Worm (Caenorhabditis elegans): ENCODE data around the gene col-172.

col-172 gene

ce11 chrX:6644971-6645704 lies 27.5 kb upstream of the col-172 start, which contains the start of gene C56E10.3:
C56E10.3 (plus strand) TSS chrX:6645654.
- TF ChIP-seq ref-1 (GFP tag; conservative IDR thresholded peaks at IDR 0.05) (no peak), med-1 (GFP tag; optimal IDR thresholded peaks at IDR 0.05; ENCODE audit: insufficient read depth) (no peak), cog-1 (tag; optimal IDR thresholded peaks at IDR 0.05) (no peak)

- TF ChIP-seq flt-1 (GFP tag; IDR thresholded peaks at IDR 0.05) (no peak), T22C8.4 (GFP tag; IDR thresholded peaks at IDR 0.05) (no peak), ztf-29 (GFP tag; IDR thresholded peaks at IDR 0.05) (no peak), ref-1 (GFP tag; conservative IDR thresholded peaks at IDR 0.05) (no peak), klf-2 (GFP tag; conservative IDR thresholded peaks at IDR 0.05) (no peak), tab-1 (GFP tag; IDR thresholded peaks at IDR 0.05) (no peak), cog-1 (tag; optimal IDR thresholded peaks at IDR 0.05) (no peak), ztf-23 (GFP tag; IDR thresholded peaks at IDR 0.05) (no peak), med-1 (GFP tag; optimal IDR thresholded peaks at IDR 0.05; ENCODE audit: insufficient read depth) (no peak)
Observed at ce11 chrX:6646387-6647061, 26.1 kb upstream of the col-172 start.

- no peak for TF ChIP-seq ztf-29 (GFP tag; IDR thresholded peaks at IDR 0.05)
- no peak for TF ChIP-seq med-1 (GFP tag; optimal IDR thresholded peaks at IDR 0.05; ENCODE audit: insufficient read depth)
- no peak for TF ChIP-seq tab-1 (GFP tag; IDR thresholded peaks at IDR 0.05)
- TF ChIP-seq ztf-23 (GFP tag; IDR thresholded peaks at IDR 0.05), result no peak
- TF ChIP-seq flt-1 (GFP tag; IDR thresholded peaks at IDR 0.05), result no peak
- TF ChIP-seq cog-1 (tag; optimal IDR thresholded peaks at IDR 0.05), result no peak
- TF ChIP-seq klf-2 (GFP tag; conservative IDR thresholded peaks at IDR 0.05), result no peak
- TF ChIP-seq T22C8.4 (GFP tag; IDR thresholded peaks at IDR 0.05), result no peak
- no peak for TF ChIP-seq ref-1 (GFP tag; conservative IDR thresholded peaks at IDR 0.05)
Observed at ce11 chrX:6649573-6649972, 23.0 kb upstream of the col-172 start.

- no peak for TF ChIP-seq T22C8.4 (GFP tag; IDR thresholded peaks at IDR 0.05)
- TF ChIP-seq ref-1 (GFP tag; conservative IDR thresholded peaks at IDR 0.05), result no peak
- no peak for TF ChIP-seq cog-1 (tag; optimal IDR thresholded peaks at IDR 0.05)
- no peak for TF ChIP-seq tab-1 (GFP tag; IDR thresholded peaks at IDR 0.05)
- no peak for TF ChIP-seq flt-1 (GFP tag; IDR thresholded peaks at IDR 0.05)
- no peak for TF ChIP-seq ztf-23 (GFP tag; IDR thresholded peaks at IDR 0.05)
- TF ChIP-seq ztf-29 (GFP tag; IDR thresholded peaks at IDR 0.05), result no peak
- TF ChIP-seq med-1 (GFP tag; optimal IDR thresholded peaks at IDR 0.05; ENCODE audit: insufficient read depth), result no peak
- no peak for TF ChIP-seq klf-2 (GFP tag; conservative IDR thresholded peaks at IDR 0.05)
Observed at ce11 chrX:6653173-6653572, 19.4 kb upstream of the col-172 start.

ce11 chrX:6654139-6654538 lies 18.5 kb upstream of the col-172 start:
- TF ChIP-seq ztf-23 (GFP tag; IDR thresholded peaks at IDR 0.05), result no peak
- no peak for TF ChIP-seq klf-2 (GFP tag; conservative IDR thresholded peaks at IDR 0.05)
- no peak for TF ChIP-seq med-1 (GFP tag; optimal IDR thresholded peaks at IDR 0.05; ENCODE audit: insufficient read depth)
- no peak for TF ChIP-seq cog-1 (tag; optimal IDR thresholded peaks at IDR 0.05)
- TF ChIP-seq tab-1 (GFP tag; IDR thresholded peaks at IDR 0.05), result no peak
- no peak for TF ChIP-seq ref-1 (GFP tag; conservative IDR thresholded peaks at IDR 0.05)
- no peak for TF ChIP-seq flt-1 (GFP tag; IDR thresholded peaks at IDR 0.05)
- TF ChIP-seq T22C8.4 (GFP tag; IDR thresholded peaks at IDR 0.05), result no peak
- no peak for TF ChIP-seq ztf-29 (GFP tag; IDR thresholded peaks at IDR 0.05)

- TF ChIP-seq med-1 (GFP tag; optimal IDR thresholded peaks at IDR 0.05; ENCODE audit: insufficient read depth) (no peak), tab-1 (GFP tag; IDR thresholded peaks at IDR 0.05) (no peak), T22C8.4 (GFP tag; IDR thresholded peaks at IDR 0.05) (no peak), klf-2 (GFP tag; conservative IDR thresholded peaks at IDR 0.05) (no peak), flt-1 (GFP tag; IDR thresholded peaks at IDR 0.05) (no peak), ref-1 (GFP tag; conservative IDR thresholded peaks at IDR 0.05) (no peak), ztf-29 (GFP tag; IDR thresholded peaks at IDR 0.05) (no peak), ztf-23 (GFP tag; IDR thresholded peaks at IDR 0.05) (no peak), cog-1 (tag; optimal IDR thresholded peaks at IDR 0.05) (no peak)
Observed at ce11 chrX:6655163-6655562, 17.5 kb upstream of the col-172 start, which contains the start of gene nhr-173. nhr-173 (plus strand) TSS chrX:6655528.

- TF ChIP-seq ztf-29 (GFP tag; IDR thresholded peaks at IDR 0.05) (no peak), med-1 (GFP tag; optimal IDR thresholded peaks at IDR 0.05; ENCODE audit: insufficient read depth) (no peak), T22C8.4 (GFP tag; IDR thresholded peaks at IDR 0.05) (no peak), ref-1 (GFP tag; conservative IDR thresholded peaks at IDR 0.05) (no peak), flt-1 (GFP tag; IDR thresholded peaks at IDR 0.05) (no peak), klf-2 (GFP tag; conservative IDR thresholded peaks at IDR 0.05) (no peak), cog-1 (tag; optimal IDR thresholded peaks at IDR 0.05) (no peak), ztf-23 (GFP tag; IDR thresholded peaks at IDR 0.05) (no peak), tab-1 (GFP tag; IDR thresholded peaks at IDR 0.05) (no peak)
Observed at ce11 chrX:6656251-6656650, 16.4 kb upstream of the col-172 start.

ce11 chrX:6656770-6657169 lies 15.8 kb upstream of the col-172 start:
- TF ChIP-seq ztf-23 (GFP tag; IDR thresholded peaks at IDR 0.05) (no peak), tab-1 (GFP tag; IDR thresholded peaks at IDR 0.05) (no peak), T22C8.4 (GFP tag; IDR thresholded peaks at IDR 0.05) (no peak), ztf-29 (GFP tag; IDR thresholded peaks at IDR 0.05) (no peak), flt-1 (GFP tag; IDR thresholded peaks at IDR 0.05) (no peak), klf-2 (GFP tag; conservative IDR thresholded peaks at IDR 0.05) (no peak), cog-1 (tag; optimal IDR thresholded peaks at IDR 0.05) (no peak), ref-1 (GFP tag; conservative IDR thresholded peaks at IDR 0.05) (no peak), med-1 (GFP tag; optimal IDR thresholded peaks at IDR 0.05; ENCODE audit: insufficient read depth) (no peak)

- no peak for TF ChIP-seq ztf-29 (GFP tag; IDR thresholded peaks at IDR 0.05)
- no peak for TF ChIP-seq ref-1 (GFP tag; conservative IDR thresholded peaks at IDR 0.05)
- no peak for TF ChIP-seq med-1 (GFP tag; optimal IDR thresholded peaks at IDR 0.05; ENCODE audit: insufficient read depth)
- no peak for TF ChIP-seq tab-1 (GFP tag; IDR thresholded peaks at IDR 0.05)
- no peak for TF ChIP-seq T22C8.4 (GFP tag; IDR thresholded peaks at IDR 0.05)
- TF ChIP-seq klf-2 (GFP tag; conservative IDR thresholded peaks at IDR 0.05), result no peak
- TF ChIP-seq ztf-23 (GFP tag; IDR thresholded peaks at IDR 0.05), result no peak
- TF ChIP-seq flt-1 (GFP tag; IDR thresholded peaks at IDR 0.05), result no peak
- no peak for TF ChIP-seq cog-1 (tag; optimal IDR thresholded peaks at IDR 0.05)
Observed at ce11 chrX:6662267-6662666, 10.4 kb upstream of the col-172 start.
